Worm (Caenorhabditis elegans): Measurements from ENCODE around the gene sel-11.

ce11 chrV:11797272-11797855, 30.2 kb downstream of the sel-11 start:
- TF ChIP-seq lsy-12 (tag; optimal IDR thresholded peaks at IDR 0.05) (no peak), nhr-28 (tag; optimal IDR thresholded peaks at IDR 0.05) (no peak)
